Worm (Caenorhabditis elegans): ENCODE results near the gene cec-7.

Gene cec-7

DNA sequence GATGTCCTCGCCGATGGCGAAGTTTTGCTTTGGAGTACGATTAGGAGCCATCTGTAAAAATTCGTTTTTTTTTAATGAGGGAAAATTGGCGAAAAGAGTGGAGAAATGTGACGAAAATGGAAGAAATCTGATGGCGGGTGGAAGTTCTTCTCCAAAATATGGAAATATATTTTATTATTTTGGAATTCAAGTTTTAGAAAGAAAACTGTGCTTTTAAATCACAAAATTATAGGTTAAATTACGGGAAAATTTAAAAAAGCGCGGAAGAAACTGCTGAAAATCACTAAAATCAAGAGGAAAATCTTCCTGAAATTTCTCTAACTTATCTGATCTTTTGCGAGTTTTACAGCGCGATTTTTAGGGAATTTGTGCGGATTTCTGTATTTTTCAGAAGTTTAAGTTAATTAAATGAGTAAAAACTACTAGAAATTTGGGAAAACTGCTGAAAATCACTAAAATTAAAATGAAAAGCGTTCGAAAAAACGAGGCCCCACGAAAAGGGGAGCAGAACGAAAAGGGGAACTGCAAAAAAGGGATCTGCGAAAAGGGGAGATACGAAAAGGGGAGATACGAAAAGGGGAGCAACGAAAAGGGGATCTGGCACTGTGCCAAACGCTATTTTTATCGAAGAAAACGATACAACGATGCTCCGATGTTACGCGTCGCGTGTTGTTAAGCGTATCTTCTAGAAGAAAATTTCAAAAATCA is at the start of gene cec-7, which contains the start of gene enu-3.5:
Gene cec-7, minus strand, starts transcription at position 51 of the 708 bp plus-strand sequence.
Gene enu-3.5, plus strand, starts transcription at position 670 of the 708 bp plus-strand sequence.
- TF ChIP-seq elt-3 (tag; optimal IDR thresholded peaks at IDR 0.05) (no peak), nhr-11 (tag; optimal IDR thresholded peaks at IDR 0.05) (no peak), ztf-4 (tag; optimal IDR thresholded peaks at IDR 0.05) (no peak), pqm-1 (tag; optimal IDR thresholded peaks at IDR 0.05) (no peak), nhr-77 (tag; optimal IDR thresholded peaks at IDR 0.05) (no peak), aly-2 (tag; optimal IDR thresholded peaks at IDR 0.05) (no peak), unc-62 (GFP tag; optimal IDR thresholded peaks at IDR 0.05) (no peak), unc-39 (tag; optimal IDR thresholded peaks at IDR 0.05) (no peak)

DNA sequence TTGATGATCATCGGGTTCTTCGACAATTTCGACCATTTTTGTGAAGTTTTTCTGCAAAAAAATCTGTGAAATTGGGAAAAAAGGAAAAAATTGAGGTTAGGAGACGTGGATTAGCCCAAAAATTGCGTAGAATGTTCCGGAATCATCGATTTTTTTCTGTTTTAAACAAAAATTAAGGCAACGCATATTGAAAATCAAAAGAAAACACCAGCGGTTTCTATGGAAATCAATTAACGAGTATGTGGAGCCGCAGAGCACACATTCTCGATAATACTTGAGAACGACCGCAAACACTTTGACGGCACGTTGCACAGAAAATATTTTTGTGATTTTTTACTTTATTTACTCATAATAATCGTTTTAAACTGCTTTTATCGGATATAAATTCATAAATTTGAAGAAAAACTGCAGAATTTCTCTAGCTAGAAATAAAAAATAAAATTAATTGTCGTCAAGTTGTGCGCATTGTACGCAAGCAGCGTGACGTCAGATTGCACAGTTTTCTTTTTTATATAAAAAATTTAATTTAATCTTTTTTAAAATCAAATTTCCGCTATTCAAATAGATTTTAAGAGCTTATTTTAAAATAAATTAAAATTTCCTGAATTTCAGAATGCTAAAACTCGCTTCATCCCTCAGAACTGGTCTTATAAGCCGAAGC is 48.7 kb upstream of the cec-7 start, which contains the start of the genes npp-25 and mrps-10:
Gene npp-25, minus strand, starts transcription at position 51 of the 661 bp plus-strand sequence.
Gene mrps-10, plus strand, starts transcription at position 611 of the 661 bp plus-strand sequence.
- TF ChIP-seq fos-1 (tag; optimal IDR thresholded peaks at IDR 0.05), result no peak
- no peak for TF ChIP-seq nhr-28 (tag; optimal IDR thresholded peaks at IDR 0.05)
- no peak for TF ChIP-seq unc-39 (tag; optimal IDR thresholded peaks at IDR 0.05)
- TF ChIP-seq nhr-67 (tag; optimal IDR thresholded peaks at IDR 0.05), result no peak
- no peak for TF ChIP-seq nhr-43 (tag; optimal IDR thresholded peaks at IDR 0.05; ENCODE audit: poor library complexity, severe bottlenecking)
- peak; percentile 50 for TF ChIP-seq lin-15B (tag; optimal IDR thresholded peaks at IDR 0.05)
- TF ChIP-seq pqm-1 (tag; optimal IDR thresholded peaks at IDR 0.05), result no peak
- TF ChIP-seq ZK546.5 (tag; optimal IDR thresholded peaks at IDR 0.05), result no peak
- peak; percentile 48 for TF ChIP-seq hmg-11 (tag; optimal IDR thresholded peaks at IDR 0.05)
- no peak for TF ChIP-seq ceh-16 (tag; optimal IDR thresholded peaks at IDR 0.05)
- no peak for TF ChIP-seq nhr-237 (tag; optimal IDR thresholded peaks at IDR 0.05)
- no peak for TF ChIP-seq unc-62 (GFP tag; optimal IDR thresholded peaks at IDR 0.05)
- TF ChIP-seq ztf-4 (tag; optimal IDR thresholded peaks at IDR 0.05), result no peak
- no peak for TF ChIP-seq mdl-1 (tag; optimal IDR thresholded peaks at IDR 0.05)
- TF ChIP-seq jun-1 (tag; optimal IDR thresholded peaks at IDR 0.05), result no peak
- no peak for TF ChIP-seq aly-2 (tag; optimal IDR thresholded peaks at IDR 0.05)
- TF ChIP-seq R02D3.7 (tag; optimal IDR thresholded peaks at IDR 0.05), result no peak
- TF ChIP-seq skn-1 (tag; optimal IDR thresholded peaks at IDR 0.05), result no peak
- TF ChIP-seq nhr-23 (tag; optimal IDR thresholded peaks at IDR 0.05), result no peak
- TF ChIP-seq fkh-2 (tag; optimal IDR thresholded peaks at IDR 0.05), result no peak
- no peak for TF ChIP-seq ceh-82 (tag; optimal IDR thresholded peaks at IDR 0.05)
- no peak for TF ChIP-seq tbx-2 (tag; optimal IDR thresholded peaks at IDR 0.05)
- TF ChIP-seq ceh-28 (tag; optimal IDR thresholded peaks at IDR 0.05), result no peak
- TF ChIP-seq lin-39 (tag; optimal IDR thresholded peaks at IDR 0.05), result peak; percentile 27
- no peak for TF ChIP-seq snpc-4 (tag; optimal IDR thresholded peaks at IDR 0.05)
- no peak for TF ChIP-seq nhr-76 (tag; optimal IDR thresholded peaks at IDR 0.05)
- no peak for TF ChIP-seq nhr-12 (tag; optimal IDR thresholded peaks at IDR 0.05)
- no peak for TF ChIP-seq sea-2 (GFP tag; optimal IDR thresholded peaks at IDR 0.05)
- peak; percentile 50 for TF ChIP-seq nfya-1 (tag; optimal IDR thresholded peaks at IDR 0.05; ENCODE audit: insufficient read depth)
- peak; percentile 66 for TF ChIP-seq pha-4 (tag; optimal IDR thresholded peaks at IDR 0.05)
- no peak for TF ChIP-seq nhr-11 (tag; optimal IDR thresholded peaks at IDR 0.05)
- no peak for TF ChIP-seq ceh-9 (tag; optimal IDR thresholded peaks at IDR 0.05)
- TF ChIP-seq daf-12 (tag; optimal IDR thresholded peaks at IDR 0.05), result no peak
- no peak for TF ChIP-seq egl-5 (tag; optimal IDR thresholded peaks at IDR 0.05)
- TF ChIP-seq nhr-77 (tag; optimal IDR thresholded peaks at IDR 0.05), result no peak
- no peak for TF ChIP-seq mml-1 (tag; optimal IDR thresholded peaks at IDR 0.05)
- TF ChIP-seq zag-1 (tag; optimal IDR thresholded peaks at IDR 0.05), result no peak
- no peak for TF ChIP-seq nhr-25 (tag; optimal IDR thresholded peaks at IDR 0.05)
- TF ChIP-seq egl-27 (tag; optimal IDR thresholded peaks at IDR 0.05), result no peak
